Fruit fly (Drosophila melanogaster) whole organism, prepupa: ENCODE data around the gene CG3638.

Experiments used
- Blimp-1 ChIP-seq: fragments of 200-800 bp; sonication (Bioruptor generic); optimal IDR thresholded peaks from 3 replicates; lab custom pipeline; 2017; ENCODE audit warnings: missing biosample characterization, missing genetic modification characterization, mild to moderate bottlenecking, moderate library complexity, missing genetic modification reagents
- CG10631 ChIP-seq: fragments of 200-800 bp; sonication (Bioruptor generic); optimal IDR thresholded peaks from 2 replicates; lab custom pipeline; 2016; ENCODE audit warnings: missing biosample characterization, missing genetic modification characterization
- CG10669 ChIP-seq: fragments of 200-800 bp; sonication (Bioruptor generic); optimal IDR thresholded peaks from 3 replicates; lab custom pipeline; 2018; ENCODE audit warnings: missing biosample characterization, mild to moderate bottlenecking, missing genetic modification characterization, moderate library complexity
- CG11294 ChIP-seq: fragments of 200-800 bp; sonication (Bioruptor generic); IDR thresholded peaks from 2 replicates; pipeline ENCODE4 v1.3.6; 2022; ENCODE audit warnings: missing biosample characterization, missing genetic modification characterization
- CG11902 ChIP-seq: fragments of 200-800 bp; sonication (Bioruptor generic); optimal IDR thresholded peaks from 3 replicates; lab custom pipeline; 2016; ENCODE audit warnings: missing biosample characterization, missing genetic modification characterization
- CG15336 ChIP-seq: fragments of 200-800 bp; sonication (Bioruptor generic); IDR thresholded peaks from 2 replicates; pipeline ENCODE4 v1.3.6; 2022; ENCODE audit warnings: missing biosample characterization, missing genetic modification characterization
- CG16779 ChIP-seq: fragments of 200-800 bp; sonication (Bioruptor generic); optimal IDR thresholded peaks from 3 replicates; lab custom pipeline; 2017; ENCODE audit warnings: missing biosample characterization, mild to moderate bottlenecking, missing genetic modification characterization
- CG3032 ChIP-seq: fragments of 200-800 bp; optimal IDR thresholded peaks from 2 replicates; lab custom pipeline; 2019; ENCODE audit warnings: missing biosample characterization, mild to moderate bottlenecking, missing genetic modification characterization, moderate library complexity
- CG31627 ChIP-seq: fragments of 200-800 bp; sonication (Bioruptor generic); optimal IDR thresholded peaks from 3 replicates; lab custom pipeline; 2016; ENCODE audit warnings: missing biosample characterization, missing genetic modification characterization
- CG32006 ChIP-seq: fragments of 200-800 bp; sonication (Bioruptor generic); optimal IDR thresholded peaks from 3 replicates; lab custom pipeline; 2017; ENCODE audit warnings: missing biosample characterization, mild to moderate bottlenecking, missing genetic modification characterization
- CG34406 ChIP-seq: fragments of 200-800 bp; sonication (Bioruptor generic); optimal IDR thresholded peaks from 3 replicates; lab custom pipeline; 2016; ENCODE audit warnings: missing biosample characterization, missing genetic modification characterization
- CG3919 ChIP-seq: fragments of 200-800 bp; sonication (Bioruptor generic); optimal IDR thresholded peaks from 3 replicates; lab custom pipeline; 2016; ENCODE audit warnings: missing biosample characterization, missing genetic modification characterization
- CG4318 ChIP-seq: fragments of 200-800 bp; sonication (Bioruptor generic); optimal IDR thresholded peaks from 3 replicates; lab custom pipeline; 2017; ENCODE audit warnings: missing biosample characterization, mild to moderate bottlenecking, missing genetic modification characterization
- CG6163 ChIP-seq: fragments of 200-800 bp; sonication (Bioruptor generic); IDR thresholded peaks from 3 replicates; pipeline ENCODE4 v1.3.6; 2022; ENCODE audit warnings: missing biosample characterization, missing genetic modification characterization
- CG6276 ChIP-seq: fragments of 200-800 bp; sonication (Bioruptor generic); optimal IDR thresholded peaks from 2 replicates; lab custom pipeline; 2017; ENCODE audit warnings: missing biosample characterization, mild to moderate bottlenecking, missing genetic modification characterization
- CG6792 ChIP-seq: fragments of 200-800 bp; sonication (Bioruptor generic); optimal IDR thresholded peaks from 3 replicates; lab custom pipeline; 2016; ENCODE audit warnings: missing biosample characterization, missing genetic modification characterization
- CG6808 ChIP-seq: fragments of 200-800 bp; sonication (Bioruptor generic); optimal IDR thresholded peaks from 3 replicates; lab custom pipeline; 2017; ENCODE audit warnings: missing biosample characterization, missing genetic modification characterization, mild to moderate bottlenecking, moderate library complexity, missing genetic modification reagents
- CG6854 ChIP-seq: fragments of 200-800 bp; sonication (Bioruptor generic); optimal IDR thresholded peaks from 2 replicates; lab custom pipeline; 2017; ENCODE audit warnings: missing biosample characterization, mild to moderate bottlenecking, missing genetic modification characterization
- CG7368 ChIP-seq: fragments of 200-800 bp; sonication (Bioruptor generic); optimal IDR thresholded peaks from 3 replicates; lab custom pipeline; 2016; ENCODE audit warnings: missing biosample characterization, missing genetic modification characterization
- CG8119 ChIP-seq: fragments of 200-800 bp; sonication (Bioruptor generic); IDR thresholded peaks from 3 replicates; pipeline ENCODE4 v1.3.6; 2022; ENCODE audit warnings: missing biosample characterization, missing genetic modification characterization
- CG8319 ChIP-seq: fragments of 200-800 bp; sonication (Bioruptor generic); optimal IDR thresholded peaks from 3 replicates; lab custom pipeline; 2016; ENCODE audit warnings: missing biosample characterization, missing genetic modification characterization
- CG8632 ChIP-seq: fragments of 200-800 bp; sonication (Bioruptor generic); optimal IDR thresholded peaks from 3 replicates; lab custom pipeline; 2016; ENCODE audit warnings: missing biosample characterization, missing genetic modification characterization
- CG9139 ChIP-seq: fragments of 200-800 bp; sonication (Bioruptor generic); optimal IDR thresholded peaks from 3 replicates; lab custom pipeline; 2017; ENCODE audit warnings: missing biosample characterization, mild to moderate bottlenecking, missing genetic modification characterization
- Eip78C ChIP-seq: fragments of 200-800 bp; sonication (Bioruptor generic); peaks from one replicate; lab custom pipeline; 2016; ENCODE audit warnings: missing biosample characterization, missing genetic modification characterization
- Ets21C ChIP-seq: fragments of 200-800 bp; sonication (Bioruptor generic); optimal IDR thresholded peaks from 3 replicates; lab custom pipeline; 2016; ENCODE audit warnings: missing biosample characterization, missing genetic modification characterization
- Gug ChIP-seq: fragments of 200-800 bp; sonication (Bioruptor generic); IDR thresholded peaks from 2 replicates; pipeline ENCODE4 v1.3.6; 2022; ENCODE audit warnings: missing biosample characterization, missing genetic modification characterization
- Hr38 ChIP-seq: sonication (Bioruptor generic); optimal IDR thresholded peaks from 2 replicates; lab custom pipeline; 2016; ENCODE audit warnings: missing biosample characterization, missing genetic modification characterization
- Hr4 ChIP-seq: fragments of 200-800 bp; sonication (Bioruptor generic); optimal IDR thresholded peaks from 3 replicates; lab custom pipeline; 2016; ENCODE audit warnings: missing biosample characterization, missing genetic modification characterization
- Lpt ChIP-seq: fragments of 200-800 bp; sonication (Bioruptor generic); optimal IDR thresholded peaks from 3 replicates; lab custom pipeline; 2016; ENCODE audit warnings: missing biosample characterization, missing genetic modification characterization
- Met ChIP-seq: fragments of 200-800 bp; sonication (Bioruptor generic); optimal IDR thresholded peaks from 3 replicates; lab custom pipeline; 2016; ENCODE audit warnings: missing biosample characterization, missing genetic modification characterization
- OdsH ChIP-seq: fragments of 200-800 bp; sonication (Bioruptor generic); optimal IDR thresholded peaks from 3 replicates; lab custom pipeline; 2016; ENCODE audit warnings: missing biosample characterization, missing genetic modification characterization
- Smox ChIP-seq: fragments of 200-800 bp; sonication (Bioruptor generic); optimal IDR thresholded peaks from 3 replicates; lab custom pipeline; 2016; ENCODE audit warnings: missing biosample characterization, missing genetic modification characterization
- Sox102F ChIP-seq: fragments of 200-800 bp; sonication (Bioruptor generic); optimal IDR thresholded peaks from 2 replicates; lab custom pipeline; 2016; ENCODE audit warnings: missing biosample characterization, mild to moderate bottlenecking, missing genetic modification characterization
- Sox14 ChIP-seq: fragments of 200-800 bp; sonication (Bioruptor generic); optimal IDR thresholded peaks from 3 replicates; lab custom pipeline; 2016; ENCODE audit warnings: missing biosample characterization, missing genetic modification characterization
- Sox15 ChIP-seq: fragments of 200-800 bp; sonication (Bioruptor generic); optimal IDR thresholded peaks from 3 replicates; lab custom pipeline; 2016; ENCODE audit warnings: missing biosample characterization, missing genetic modification characterization
- achi ChIP-seq: fragments of 200-800 bp; sonication (Bioruptor generic); optimal IDR thresholded peaks from 3 replicates; lab custom pipeline; 2016; ENCODE audit warnings: missing biosample characterization, missing genetic modification characterization
- acj6 ChIP-seq: fragments of 200-800 bp; sonication (Bioruptor generic); optimal IDR thresholded peaks from 3 replicates; lab custom pipeline; 2016; ENCODE audit warnings: missing biosample characterization, missing genetic modification characterization
- dac ChIP-seq: fragments of 200-800 bp; sonication (Bioruptor generic); optimal IDR thresholded peaks from 2 replicates; lab custom pipeline; 2017; ENCODE audit warnings: missing biosample characterization, mild to moderate bottlenecking, missing genetic modification characterization
- dsx ChIP-seq: fragments of 200-800 bp; optimal IDR thresholded peaks from 3 replicates; lab custom pipeline; 2019; ENCODE audit warnings: missing biosample characterization, mild to moderate bottlenecking, missing genetic modification characterization, moderate library complexity; ENCODE audit not compliant: poor library complexity, severe bottlenecking
- eg ChIP-seq: fragments of 200-800 bp; sonication (Bioruptor generic); IDR thresholded peaks from 3 replicates; pipeline ENCODE4 v1.3.6; 2022; ENCODE audit warnings: missing biosample characterization, missing genetic modification characterization
- esn ChIP-seq: fragments of 200-800 bp; sonication (Bioruptor generic); optimal IDR thresholded peaks from 2 replicates; lab custom pipeline; 2016; ENCODE audit warnings: missing biosample characterization, mild to moderate bottlenecking, missing genetic modification characterization, moderate library complexity
- fd85E ChIP-seq: fragments of 200-800 bp; sonication (Bioruptor generic); optimal IDR thresholded peaks from 3 replicates; lab custom pipeline; 2016; ENCODE audit warnings: missing biosample characterization, missing genetic modification characterization
- fkh ChIP-seq: fragments of 200-800 bp; sonication (Bioruptor generic); optimal IDR thresholded peaks from 3 replicates; lab custom pipeline; 2017; ENCODE audit warnings: missing biosample characterization, mild to moderate bottlenecking, missing genetic modification characterization, moderate library complexity
- lz ChIP-seq: fragments of 200-800 bp; sonication (Bioruptor generic); optimal IDR thresholded peaks from 3 replicates; lab custom pipeline; 2016; ENCODE audit warnings: missing biosample characterization, missing genetic modification characterization
- salr ChIP-seq, 2 experiments: fragments of 200-800 bp; sonication (Bioruptor generic); optimal IDR thresholded peaks; 3 replicates each; lab custom pipeline; 2016 to 2018; ENCODE audit warnings: missing biosample characterization in 2 of 2, missing genetic modification characterization in 2 of 2, mild to moderate bottlenecking in 1 of 2
- spab ChIP-seq: fragments of 200-800 bp; sonication (Bioruptor generic); optimal IDR thresholded peaks from 2 replicates; lab custom pipeline; 2017; ENCODE audit warnings: missing biosample characterization, mild to moderate bottlenecking, missing genetic modification characterization, missing genetic modification reagents
- ss ChIP-seq, 2 experiments: fragments of 200-800 bp; sonication (Bioruptor generic); optimal IDR thresholded peaks; 2 replicates in 1 of 2; 3 replicates in 1 of 2; lab custom pipeline; 2017 to 2018; ENCODE audit warnings: mild to moderate bottlenecking in 2 of 2, missing biosample characterization in 2 of 2, missing genetic modification characterization in 2 of 2, moderate library complexity in 1 of 2
- svp ChIP-seq: fragments of 200-800 bp; sonication (Bioruptor generic); peaks from one replicate; lab custom pipeline; 2016; ENCODE audit warnings: missing biosample characterization, missing genetic modification characterization
- topi ChIP-seq: fragments of 200-800 bp; sonication (Bioruptor generic); optimal IDR thresholded peaks from 3 replicates; lab custom pipeline; 2016; ENCODE audit warnings: missing biosample characterization, missing genetic modification characterization
- vri ChIP-seq: fragments of 200-800 bp; sonication (Bioruptor generic); optimal IDR thresholded peaks from 3 replicates; lab custom pipeline; 2016; ENCODE audit warnings: missing biosample characterization, mild to moderate bottlenecking, missing genetic modification characterization

The CG3638 gene

DNA sequence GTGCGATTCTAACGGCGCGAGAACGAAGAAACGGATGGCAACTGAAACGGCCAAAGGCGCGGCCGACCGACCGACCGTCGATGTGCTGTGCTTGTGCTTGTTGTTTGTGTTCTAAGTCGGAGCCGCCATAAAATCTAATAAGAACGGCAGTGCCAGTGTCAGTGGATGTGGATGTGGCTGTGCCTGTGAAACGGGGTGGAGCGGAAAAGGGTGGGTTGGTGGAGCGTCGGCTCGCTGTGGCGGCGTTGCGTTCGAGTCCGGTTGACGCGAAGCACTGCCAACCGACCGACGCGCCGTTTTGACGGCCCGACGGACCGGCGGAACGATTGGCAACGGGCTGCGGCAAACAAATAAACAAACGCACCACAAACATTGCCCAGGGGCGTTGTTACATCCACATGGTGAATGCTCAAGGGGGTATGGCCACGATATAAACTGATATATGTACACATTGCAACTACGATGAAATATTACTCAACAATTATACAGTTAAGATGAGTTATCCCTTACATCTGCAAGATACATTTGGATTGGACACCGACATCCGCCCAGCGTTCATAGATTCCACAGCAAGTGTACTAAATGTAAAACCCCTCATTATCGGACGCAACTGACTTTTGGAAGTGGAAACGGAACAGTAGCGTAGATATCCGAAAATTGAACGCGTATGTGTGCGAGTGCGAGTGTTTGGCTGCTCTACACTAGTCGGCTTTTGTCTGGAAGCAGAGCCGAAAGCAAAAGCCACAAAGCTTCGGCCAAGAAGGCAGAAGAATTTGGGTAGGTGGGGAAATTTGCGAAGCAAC lies 38.7 kb upstream of the CG3638 start, which contains the start of gene Atf3:
Gene Atf3 (minus strand): TSS at position 267 of the 803 bp plus-strand sequence.
- TF ChIP-seq CG9139 (GFP tag; lab: Kevin White, UChicago) (peak; percentile 45), topi (GFP tag; lab: Kevin White, UChicago) (peak; percentile 86), CG7368 (GFP tag; lab: Kevin White, UChicago) (peak; percentile 84), CG3919 (GFP tag; lab: Kevin White, UChicago) (peak; percentile 87), fd85E (peak; percentile 37), Blimp-1 (peak; percentile 74), Lpt (GFP tag; lab: Kevin White, UChicago) (peak; percentile 92), esn (peak; percentile 91), Sox102F (GFP tag; lab: Kevin White, UChicago) (peak; percentile 88), CG10669 (GFP tag; lab: Kevin White, UChicago) (peak; percentile 74), CG6792 (GFP tag; lab: Kevin White, UChicago) (peak; percentile 86), spab (GFP tag; lab: Kevin White, UChicago) (peak; percentile 68), dsx (GFP tag; lab: Kevin White, UChicago) (peak; percentile 65), CG8319 (GFP tag; lab: Kevin White, UChicago) (peak; percentile 76), CG15336 (GFP tag; lab: Robert Waterston, UW) (peak; percentile 96), Eip78C (GFP tag; lab: Kevin White, UChicago) (peak; percentile 97), Sox15 (GFP tag; lab: Kevin White, UChicago) (peak; percentile 83), Gug (GFP tag; lab: Robert Waterston, UW) (peak; percentile 95), Ets21C (GFP tag; lab: Kevin White, UChicago) (peak; percentile 87), Hr38 (GFP tag; lab: Kevin White, UChicago) (peak; percentile 58), salr (GFP tag; optimal IDR thresholded peaks at IDR 0.05; lab: Kevin White, UChicago) (peak; percentile 49 to 89), eg (GFP tag; lab: Robert Waterston, UW) (peak; percentile 96), CG6163 (GFP tag; lab: Robert Waterston, UW) (peak; percentile 94), Hr4 (GFP tag; lab: Kevin White, UChicago) (peak; percentile 97), CG11294 (GFP tag; lab: Robert Waterston, UW) (peak; percentile 98), CG32006 (GFP tag; lab: Kevin White, UChicago) (peak; percentile 99), CG31627 (peak; percentile 92), OdsH (peak; percentile 94), lz (GFP tag; lab: Kevin White, UChicago) (peak; percentile 90), svp (GFP tag; lab: Kevin White, UChicago) (peak; percentile 92), Smox (peak; percentile 86), CG4318 (GFP tag; lab: Kevin White, UChicago) (peak; percentile 96), CG34406 (GFP tag; lab: Kevin White, UChicago) (peak; percentile 80), CG8632 (peak; percentile 80), CG16779 (tag; lab: Kevin White, UChicago) (peak; percentile 81), CG8119 (peak; percentile 94), CG11902 (peak; percentile 83), dac (GFP tag; lab: Kevin White, UChicago) (peak; percentile 96), Met (peak; percentile 89), achi (GFP tag; lab: Kevin White, UChicago) (peak; percentile 90), CG6854 (GFP tag; lab: Kevin White, UChicago) (no peak), CG3032 (tag; lab: Kevin White, UChicago) (peak; percentile 75), CG10631 (GFP tag; lab: Kevin White, UChicago) (peak; percentile 92), vri (peak; percentile 95), ss (GFP tag; optimal IDR thresholded peaks at IDR 0.05; lab: Kevin White, UChicago) (peak; percentile 31 to 74), CG6808 (peak; percentile 68), acj6 (GFP tag; lab: Kevin White, UChicago) (peak; percentile 90), fkh (GFP tag; lab: Kevin White, UChicago) (peak; percentile 99), CG6276 (GFP tag; lab: Kevin White, UChicago) (peak; percentile 92), Sox14 (peak; percentile 92)
